Worm (Caenorhabditis elegans): Measurements from ENCODE around the gene gpn-1.

DNA sequence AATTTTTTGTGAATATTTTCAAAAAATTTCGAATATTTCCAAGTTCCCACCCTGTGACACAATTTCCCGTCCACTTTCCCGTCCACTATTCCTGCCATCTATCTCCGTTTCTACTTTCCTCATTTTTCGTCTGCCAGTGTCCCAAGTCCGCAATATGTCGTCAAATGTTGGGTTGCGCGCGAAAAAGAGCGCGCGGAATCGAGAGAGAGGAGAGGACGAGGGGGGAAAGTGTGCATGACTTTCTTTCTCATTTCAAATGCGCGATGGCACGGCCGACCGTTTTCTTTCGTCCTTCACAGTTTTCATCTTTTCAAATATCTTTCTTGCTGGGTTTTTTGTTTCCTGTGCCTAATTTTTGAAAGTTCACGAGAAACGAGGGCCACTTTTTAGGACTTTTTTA is 43.5 kb downstream of the gpn-1 start:
- no peak for TF ChIP-seq him-1 (tag; optimal IDR thresholded peaks at IDR 0.05)
- TF ChIP-seq dao-5 (tag; optimal IDR thresholded peaks at IDR 0.05), result no peak
- TF ChIP-seq W03F9.2 (tag; optimal IDR thresholded peaks at IDR 0.05), result no peak
